Fruit fly (Drosophila melanogaster): Measurements from ENCODE around the gene CG32563.

CG32563 gene

DNA sequence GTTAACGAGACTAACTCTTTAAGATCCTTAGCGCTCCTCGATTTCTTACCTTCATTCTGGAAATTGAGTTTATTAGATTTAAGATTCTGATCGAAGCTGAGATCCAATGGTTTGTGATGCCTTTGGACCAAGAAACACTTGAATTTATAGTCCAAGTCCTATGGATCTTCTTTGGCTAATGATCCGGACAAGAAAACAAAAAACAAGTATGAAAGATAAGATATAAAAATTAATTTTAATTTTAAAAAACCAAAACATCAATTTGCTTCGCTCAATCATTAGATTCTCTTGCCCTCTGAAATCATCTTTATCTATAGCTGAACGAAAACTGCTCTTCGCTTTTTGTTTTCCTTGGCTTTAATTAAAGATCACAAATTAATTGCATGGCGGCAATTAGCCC lies 22.7 kb downstream of the CG32563 start, which contains the start of gene CG10597:
Gene CG10597 (minus strand): TSS at position 101 of the 400 bp plus-strand sequence.
- TF ChIP-seq CG7556 (GFP tag; optimal IDR thresholded peaks at IDR 0.05) = no peak
- no peak for TF ChIP-seq CG13424 (tag; optimal IDR thresholded peaks at IDR 0.05)
- no peak for TF ChIP-seq Xrp1 (GFP tag; IDR thresholded peaks at IDR 0.05)
- TF ChIP-seq CG1792 (GFP tag; optimal IDR thresholded peaks at IDR 0.05) = no peak
- TF ChIP-seq CG15479 (GFP tag; optimal IDR thresholded peaks at IDR 0.05) = no peak
- no peak for TF ChIP-seq usp (GFP tag; optimal IDR thresholded peaks at IDR 0.05)
- no peak for TF ChIP-seq pan (optimal IDR thresholded peaks at IDR 0.05)
- no peak for TF ChIP-seq pan (GFP tag; optimal IDR thresholded peaks at IDR 0.05 in 1 of 2, IDR thresholded peaks at IDR 0.05 in 1 of 2)

- TF ChIP-seq pum (GFP tag; optimal IDR thresholded peaks at IDR 0.05) (no peak), Trl (optimal IDR thresholded peaks at IDR 0.05) (peak in 1 of 2 experiments; percentile 28), Trl (GFP tag; optimal IDR thresholded peaks at IDR 0.05) (no peak), Oli (tag; optimal IDR thresholded peaks at IDR 0.05) (no peak), amos (GFP tag; IDR thresholded peaks at IDR 0.05; ENCODE audit: partially characterized antibody) (no peak), nom (GFP tag; optimal IDR thresholded peaks at IDR 0.05) (no peak), Xrp1 (GFP tag; IDR thresholded peaks at IDR 0.05) (no peak), PHDP (tag; optimal IDR thresholded peaks at IDR 0.05) (no peak), fd96Cb (tag; optimal IDR thresholded peaks at IDR 0.05) (no peak)
Observed at dm6 chrX:17232642-17233041, 24.4 kb downstream of the CG32563 start, which contains the start of gene f. Gene f, plus strand, starts transcription at chrX:17232942.

- peak; percentile 90 for TF ChIP-seq oc (tag; optimal IDR thresholded peaks at IDR 0.05)
- TF ChIP-seq slp2 (GFP tag; optimal IDR thresholded peaks at IDR 0.05) = no peak
- peak; percentile 68 for TF ChIP-seq Blimp-1 (GFP tag; optimal IDR thresholded peaks at IDR 0.05)
Observed at dm6 chrX:17236468-17236867, 28.2 kb downstream of the CG32563 start.

- TF ChIP-seq jigr1 (GFP tag; IDR thresholded peaks at IDR 0.05) (no peak), sd (tag; optimal IDR thresholded peaks at IDR 0.05) (no peak), ftz-f1 (GFP tag; optimal IDR thresholded peaks at IDR 0.05) (no peak), CG3281 (GFP tag; optimal IDR thresholded peaks at IDR 0.05) (no peak), CG11456 (GFP tag; IDR thresholded peaks at IDR 0.05) (no peak), ind (GFP tag; optimal IDR thresholded peaks at IDR 0.05) (no peak), gsb-n (tag; optimal IDR thresholded peaks at IDR 0.05) (no peak), CG17829 (tag; optimal IDR thresholded peaks at IDR 0.05) (peak; percentile 10), nerfin-2 (GFP tag; IDR thresholded peaks at IDR 0.05; ENCODE audit: partially characterized antibody) (no peak), CG14014 (GFP tag; IDR thresholded peaks at IDR 0.05) (no peak), Usf (GFP tag; optimal IDR thresholded peaks at IDR 0.05) (no peak), ara (GFP tag; IDR thresholded peaks at IDR 0.05) (no peak), Hmr (GFP tag; optimal IDR thresholded peaks at IDR 0.05) (no peak), bbx (GFP tag; IDR thresholded peaks at IDR 0.05; ENCODE audit: partially characterized antibody) (no peak), Med (GFP tag) (no peak), CG11723 (GFP tag; optimal IDR thresholded peaks at IDR 0.05) (no peak), cato (GFP tag; optimal IDR thresholded peaks at IDR 0.05; ENCODE audit: borderline replicate concordance) (no peak), stc (GFP tag; IDR thresholded peaks at IDR 0.05) (0 out of 2 replicates have a peak, but pooled peaks have one; percentile 24), CG11695 (GFP tag; IDR thresholded peaks at IDR 0.05) (no peak), CG9797 (GFP tag; optimal IDR thresholded peaks at IDR 0.05) (no peak), jing (GFP tag; optimal IDR thresholded peaks at IDR 0.05) (no peak), CG2678 (tag; optimal IDR thresholded peaks at IDR 0.05) (no peak), CG4424 (GFP tag; optimal IDR thresholded peaks at IDR 0.05) (peak; percentile 22), CG2120 (GFP tag; optimal IDR thresholded peaks at IDR 0.05) (no peak), CG12155 (GFP tag; optimal IDR thresholded peaks at IDR 0.05) (no peak), NC2β (GFP tag; optimal IDR thresholded peaks at IDR 0.05) (no peak), phol (tag; optimal IDR thresholded peaks at IDR 0.05) (peak; percentile 52), CG4730 (GFP tag; IDR thresholded peaks at IDR 0.05) (no peak)
Observed at dm6 chrX:17237421-17237820, 29.2 kb downstream of the CG32563 start.
